Fruit fly (Drosophila melanogaster) whole organism, embryonic: Measurements from ENCODE around the gene NaPi-III.
A peak's percentile ranks its signal among the peaks of the same experiment; 100 is the strongest.

ENCODE experiments used
- Adf1 ChIP-seq: fragments of 200-800 bp; sonication (Bioruptor generic); IDR thresholded peaks from 2 replicates; pipeline ENCODE4 v1.3.6; 2022; ENCODE audit warnings: missing biosample characterization, missing genetic modification characterization
- Atf3 ChIP-seq: fragments of 200-800 bp; sonication (Bioruptor generic); optimal IDR thresholded peaks from 3 replicates; lab custom pipeline; 2016; ENCODE audit warnings: missing biosample characterization, missing genetic modification characterization
- Atf6 ChIP-seq: fragments of 200-800 bp; sonication (Bioruptor generic); IDR thresholded peaks from 2 replicates; pipeline ENCODE4 v1.3.6; 2022; ENCODE audit warnings: missing biosample characterization, missing genetic modification characterization
- Awh ChIP-seq: fragments of 200-800 bp; sonication (Bioruptor generic); IDR thresholded peaks from 2 replicates; pipeline ENCODE4, ENCODE4 v1.3.6; 2022; ENCODE audit warnings: missing biosample characterization, missing genetic modification characterization
- BEAF-32 ChIP-seq: fragments of 200-800 bp; sonication (Bioruptor generic); optimal IDR thresholded peaks from 3 replicates; lab custom pipeline; 2017; ENCODE audit warnings: missing biosample characterization, missing genetic modification characterization, mild to moderate bottlenecking, moderate library complexity, missing genetic modification reagents
- CG11093 ChIP-seq: fragments of 200-800 bp; sonication (Bioruptor generic); IDR thresholded peaks from 3 replicates; pipeline ENCODE4 v1.3.6; 2022; ENCODE audit warnings: missing biosample characterization, missing genetic modification characterization
- CG11696 ChIP-seq: fragments of 200-800 bp; sonication (Bioruptor generic); IDR thresholded peaks from 2 replicates; pipeline ENCODE4 v1.3.6; 2022; ENCODE audit warnings: missing biosample characterization, missing genetic modification characterization
- CG1602 ChIP-seq: fragments of 200-800 bp; sonication (Bioruptor generic); optimal IDR thresholded peaks from 3 replicates; lab custom pipeline; 2016; ENCODE audit warnings: missing biosample characterization, missing genetic modification characterization
- CG17186 ChIP-seq: fragments of 200-800 bp; sonication (Bioruptor generic); optimal IDR thresholded peaks from 3 replicates; lab custom pipeline; 2017; ENCODE audit warnings: missing biosample characterization, missing genetic modification reagents, missing genetic modification characterization
- CG17359 ChIP-seq: fragments of 200-800 bp; sonication (Bioruptor generic); optimal IDR thresholded peaks from 3 replicates; lab custom pipeline; 2018; ENCODE audit warnings: missing biosample characterization, mild to moderate bottlenecking, missing genetic modification characterization, moderate library complexity
- CG17829 ChIP-seq: fragments of 200-800 bp; optimal IDR thresholded peaks from 2 replicates; lab custom pipeline; 2019; ENCODE audit warnings: missing biosample characterization, mild to moderate bottlenecking, missing genetic modification characterization, moderate library complexity
- CG1832 ChIP-seq: fragments of 200-800 bp; sonication (Bioruptor generic); optimal IDR thresholded peaks from 2 replicates; lab custom pipeline; 2017; ENCODE audit warnings: missing biosample characterization, mild to moderate bottlenecking, missing genetic modification characterization, inconsistent platforms
- CG18599 ChIP-seq: fragments of 200-800 bp; sonication (Bioruptor generic); optimal IDR thresholded peaks from 3 replicates; lab custom pipeline; 2017; ENCODE audit warnings: missing biosample characterization, missing genetic modification characterization, mild to moderate bottlenecking, moderate library complexity, missing genetic modification reagents
- CG2120 ChIP-seq: fragments of 200-800 bp; sonication (Bioruptor generic); optimal IDR thresholded peaks from 3 replicates; lab custom pipeline; 2016; ENCODE audit warnings: missing biosample characterization, missing genetic modification characterization
- CG6683 ChIP-seq: fragments of 200-800 bp; sonication (Bioruptor generic); optimal IDR thresholded peaks from 2 replicates; lab custom pipeline; 2017; ENCODE audit warnings: missing biosample characterization, mild to moderate bottlenecking, missing genetic modification characterization, missing genetic modification reagents
- Camta ChIP-seq: fragments of 200-800 bp; sonication (Bioruptor generic); optimal IDR thresholded peaks from 2 replicates; lab custom pipeline; 2016; ENCODE audit warnings: missing biosample characterization, missing genetic modification characterization
- Dip2 ChIP-seq: fragments of 200-800 bp; sonication (Bioruptor generic); IDR thresholded peaks from 2 replicates; pipeline ENCODE4 v1.3.6; 2022; ENCODE audit warnings: missing biosample characterization, missing genetic modification characterization
- Drgx ChIP-seq: fragments of 200-800 bp; sonication (Bioruptor generic); IDR thresholded peaks from 2 replicates; pipeline ENCODE4 v1.3.6; 2022; ENCODE audit warnings: missing biosample characterization, missing genetic modification characterization
- E2f1 ChIP-seq: fragments of 200-800 bp; sonication (Bioruptor generic); IDR thresholded peaks from 2 replicates; pipeline ENCODE4 v1.3.6; 2022; ENCODE audit warnings: missing biosample characterization, missing genetic modification characterization
- E2f2 ChIP-seq: fragments of 200-800 bp; sonication (Bioruptor generic); IDR thresholded peaks from 2 replicates; pipeline ENCODE4 v1.3.6; 2022; ENCODE audit warnings: missing biosample characterization, missing genetic modification characterization
- ERR ChIP-seq: fragments of 200-800 bp; sonication (Bioruptor generic); optimal IDR thresholded peaks from 2 replicates; lab custom pipeline; 2016; ENCODE audit warnings: missing biosample characterization, missing genetic modification characterization
- Ets65A ChIP-seq: fragments of 200-800 bp; sonication (Bioruptor generic); peaks from one replicate; lab custom pipeline; 2016; ENCODE audit warnings: missing biosample characterization, missing genetic modification characterization
- Hr51 ChIP-seq, 2 experiments: fragments of 200-800 bp; sonication (Bioruptor generic); optimal IDR thresholded peaks; 2 replicates in 1 of 2; 3 replicates in 1 of 2; lab custom pipeline; 2016 to 2018; ENCODE audit warnings: missing biosample characterization in 2 of 2, missing genetic modification characterization in 2 of 2, mild to moderate bottlenecking in 1 of 2, moderate library complexity in 1 of 2
- Lhr ChIP-seq: fragments of 200-800 bp; sonication (Bioruptor generic); optimal IDR thresholded peaks from 3 replicates; lab custom pipeline; 2017; ENCODE audit warnings: mild to moderate bottlenecking, missing biosample characterization, missing genetic modification reagents, missing genetic modification characterization
- NFAT ChIP-seq: fragments of 200-800 bp; sonication (Bioruptor generic); IDR thresholded peaks from 2 replicates; pipeline ENCODE4 v1.3.6; 2022; ENCODE audit warnings: missing biosample characterization, missing genetic modification characterization
- Opbp ChIP-seq: fragments of 200-800 bp; sonication (Bioruptor generic); IDR thresholded peaks from 3 replicates; pipeline ENCODE4 v1.3.6; 2022; ENCODE audit warnings: missing biosample characterization, missing genetic modification characterization; ENCODE audit not compliant: partially characterized antibody
- Scr ChIP-seq: fragments of 200-800 bp; sonication (Bioruptor generic); IDR thresholded peaks from 2 replicates; pipeline ENCODE4 v1.3.6; 2022; ENCODE audit warnings: missing biosample characterization, missing genetic modification characterization; ENCODE audit not compliant: partially characterized antibody
- Sin3A ChIP-seq: fragments of >200 bp; optimal IDR thresholded peaks from 2 replicates; lab custom pipeline; 2018
- Xbp1 ChIP-seq: fragments of 200-800 bp; sonication (Bioruptor generic); optimal IDR thresholded peaks from 3 replicates; lab custom pipeline; 2016; ENCODE audit warnings: missing biosample characterization, mild to moderate bottlenecking, missing genetic modification characterization
- Xrp1 ChIP-seq: fragments of 200-800 bp; sonication (Bioruptor generic); IDR thresholded peaks from 2 replicates; pipeline ENCODE4 v1.3.6; 2022; ENCODE audit warnings: missing biosample characterization, missing genetic modification characterization
- ci ChIP-seq: fragments of 200-800 bp; sonication (Bioruptor generic); IDR thresholded peaks from 3 replicates; pipeline ENCODE4 v1.3.6; 2022; ENCODE audit warnings: missing biosample characterization, missing genetic modification characterization
- da ChIP-seq: fragments of 200-800 bp; sonication (Bioruptor generic); optimal IDR thresholded peaks from 2 replicates; lab custom pipeline; 2016; ENCODE audit warnings: missing biosample characterization, missing genetic modification characterization
- dimm ChIP-seq: fragments of 200-800 bp; sonication (Bioruptor generic); IDR thresholded peaks from 2 replicates; pipeline ENCODE4 v1.3.6; 2022; ENCODE audit warnings: missing biosample characterization, missing genetic modification characterization
- ewg ChIP-seq: fragments of 200-800 bp; sonication (Bioruptor generic); optimal IDR thresholded peaks from 3 replicates; lab custom pipeline; 2017; ENCODE audit warnings: mild to moderate bottlenecking, missing biosample characterization, missing genetic modification reagents, missing genetic modification characterization
- fru ChIP-seq: fragments of >200 bp; optimal IDR thresholded peaks from 2 replicates; lab custom pipeline; 2017
- gsb ChIP-seq: fragments of 200-800 bp; sonication (Bioruptor generic); IDR thresholded peaks from 2 replicates; pipeline ENCODE4 v1.3.6; 2022; ENCODE audit warnings: missing biosample characterization, missing genetic modification characterization
- hbn ChIP-seq: fragments of 200-800 bp; sonication (Bioruptor generic); IDR thresholded peaks from 2 replicates; pipeline ENCODE4 v1.3.6; 2022; ENCODE audit warnings: missing biosample characterization, missing genetic modification characterization; ENCODE audit not compliant: partially characterized antibody
- hkb ChIP-seq, 2 experiments: fragments of 200-800 bp in 1 of 2; fragments of >200 bp in 1 of 2; sonication (Bioruptor generic) in 1 of 2; IDR thresholded peaks in 1 of 2; optimal IDR thresholded peaks in 1 of 2; 2 replicates each; pipeline versions ENCODE4 v1.3.6 to Lab custom; 2017 to 2022; ENCODE audit warnings: missing biosample characterization in 1 of 2, missing genetic modification characterization in 1 of 2
- jing ChIP-seq: fragments of 200-800 bp; sonication (Bioruptor generic); optimal IDR thresholded peaks from 2 replicates; lab custom pipeline; 2018; ENCODE audit warnings: missing biosample characterization, mild to moderate bottlenecking, missing genetic modification characterization
- maf-S ChIP-seq: fragments of 200-800 bp; sonication (Bioruptor generic); optimal IDR thresholded peaks from 2 replicates; lab custom pipeline; 2016; ENCODE audit warnings: missing biosample characterization, missing genetic modification characterization
- p53 ChIP-seq: fragments of 200-800 bp; sonication (Bioruptor generic); optimal IDR thresholded peaks from 2 replicates; lab custom pipeline; 2016; ENCODE audit warnings: missing biosample characterization, missing genetic modification characterization
- pb ChIP-seq: fragments of 200-800 bp; sonication (Bioruptor generic); optimal IDR thresholded peaks from 3 replicates; lab custom pipeline; 2016; ENCODE audit warnings: missing biosample characterization, missing genetic modification characterization
- row ChIP-seq: fragments of 200-800 bp; sonication (Bioruptor generic); IDR thresholded peaks from 3 replicates; pipeline ENCODE4 v1.3.6; 2022; ENCODE audit warnings: missing biosample characterization, missing genetic modification characterization
- sc ChIP-seq, 3 experiments: fragments of >200 bp in 2 of 3; fragments of 200-800 bp in 1 of 3; sonication (Bioruptor generic) in 1 of 3; optimal IDR thresholded peaks; 2 replicates in 2 of 3; 3 replicates in 1 of 3; lab custom pipeline; 2017; ENCODE audit warnings: mild to moderate bottlenecking in 1 of 3, missing biosample characterization in 1 of 3, missing genetic modification characterization in 1 of 3, missing genetic modification reagents in 1 of 3
- schlank ChIP-seq: fragments of 200-800 bp; sonication (Bioruptor generic); optimal IDR thresholded peaks from 2 replicates; lab custom pipeline; 2018; ENCODE audit warnings: missing biosample characterization, mild to moderate bottlenecking, missing genetic modification characterization
- sima ChIP-seq: fragments of 200-800 bp; sonication (Bioruptor generic); optimal IDR thresholded peaks from 2 replicates; lab custom pipeline; 2016; ENCODE audit warnings: missing biosample characterization, missing genetic modification characterization
- slbo ChIP-seq: fragments of 200-800 bp; sonication (Bioruptor generic); IDR thresholded peaks from 2 replicates; pipeline ENCODE4 v1.3.6; 2022; ENCODE audit warnings: missing biosample characterization, missing genetic modification characterization
- sob ChIP-seq: fragments of 200-800 bp; sonication (Bioruptor generic); IDR thresholded peaks from 2 replicates; pipeline ENCODE4 v1.3.6; 2022; ENCODE audit warnings: missing biosample characterization, missing genetic modification characterization
- trh ChIP-seq: fragments of 200-800 bp; sonication (Bioruptor generic); optimal IDR thresholded peaks from 2 replicates; lab custom pipeline; 2016; ENCODE audit warnings: missing biosample characterization, missing genetic modification characterization
- unc-4 ChIP-seq: fragments of 200-800 bp; sonication (Bioruptor generic); IDR thresholded peaks from 2 replicates; pipeline ENCODE4 v1.3.6; 2022; ENCODE audit warnings: missing biosample characterization, missing genetic modification characterization; ENCODE audit not compliant: partially characterized antibody
- wek ChIP-seq: fragments of 200-800 bp; sonication (Bioruptor generic); optimal IDR thresholded peaks from 3 replicates; lab custom pipeline; 2018; ENCODE audit warnings: missing biosample characterization, mild to moderate bottlenecking, missing genetic modification characterization, moderate library complexity

The NaPi-III gene

DNA sequence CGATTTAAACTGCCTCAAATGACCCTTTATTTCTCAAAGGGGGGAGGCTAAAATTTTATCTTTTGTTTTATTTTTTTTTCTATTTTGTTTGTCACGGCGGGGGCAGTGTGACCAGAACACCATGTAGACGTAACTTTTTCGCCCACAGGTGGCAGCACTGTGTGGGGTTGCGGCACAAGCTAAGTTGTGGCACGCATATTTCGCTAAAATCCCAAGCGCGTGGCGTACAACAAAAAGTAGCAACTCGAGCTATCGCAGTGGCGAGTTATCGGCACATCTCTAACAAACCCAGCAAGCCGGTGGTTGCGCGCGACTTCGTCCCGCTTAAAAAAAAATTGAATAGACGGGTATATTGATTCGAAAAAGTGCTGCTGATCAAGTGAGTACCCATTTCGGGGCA lies at the start of gene NaPi-III, which contains the start of gene Ufd1:
Gene NaPi-III, plus strand, starts transcription at position 261 of the 400 bp plus-strand sequence.
Gene Ufd1, minus strand, starts transcription at position 129 of the 400 bp plus-strand sequence.
- TF ChIP-seq Xbp1 (GFP tag; lab: Kevin White, UChicago) (peak; percentile 40), Lhr (peak; percentile 98), Dip2 (GFP tag; lab: Robert Waterston, UW) (peak; percentile 86), sc (optimal IDR thresholded peaks at IDR 0.05; lab: Kevin White, UChicago) (no peak), sc (GFP tag; optimal IDR thresholded peaks at IDR 0.05; lab: Kevin White, UChicago) (no peak), Xrp1 (no peak), pb (peak; percentile 10), row (peak; percentile 45; the same call in 2 of the 3 replicates), Adf1 (0 out of 2 replicates have a peak, but pooled peaks have one; percentile 11), E2f2 (GFP tag; lab: Robert Waterston, UW) (peak; percentile 91), Drgx (GFP tag; lab: Robert Waterston, UW) (peak; percentile 57), trh (no peak), Sin3A (lab: Kevin White, UChicago) (peak; percentile 79), Atf3 (GFP tag; lab: Kevin White, UChicago) (peak; percentile 5), CG6683 (GFP tag; lab: Kevin White, UChicago) (no peak), gsb (GFP tag; lab: Robert Waterston, UW) (no peak), Camta (no peak), CG17186 (GFP tag; lab: Kevin White, UChicago) (peak; percentile 92), jing (GFP tag; lab: Kevin White, UChicago) (no peak), CG18599 (no peak), E2f1 (GFP tag; lab: Robert Waterston, UW) (peak; percentile 51; the same call in 1 of the 2 replicates), CG1602 (no peak), CG2120 (GFP tag; lab: Kevin White, UChicago) (peak; percentile 41), CG11093 (no peak), maf-S (peak; percentile 35), Ets65A (GFP tag; lab: Kevin White, UChicago) (peak; percentile 88), wek (GFP tag; lab: Kevin White, UChicago) (no peak), unc-4 (peak; percentile 92), slbo (GFP tag; lab: Robert Waterston, UW) (peak; percentile 76), ci (peak; percentile 48; the same call in 1 of the 3 replicates), Hr51 (GFP tag; optimal IDR thresholded peaks at IDR 0.05; lab: Kevin White, UChicago) (peak in 1 of 2 experiments; percentile 12), CG11696 (no peak), hbn (GFP tag; lab: Robert Waterston, UW) (peak; percentile 84), Scr (GFP tag; lab: Robert Waterston, UW) (peak; percentile 81), CG1832 (GFP tag; lab: Kevin White, UChicago) (no peak), BEAF-32 (GFP tag; lab: Kevin White, UChicago) (peak; percentile 92), Opbp (GFP tag; lab: Robert Waterston, UW) (peak; percentile 93), fru (no peak), sob (GFP tag; lab: Robert Waterston, UW) (peak; percentile 68), schlank (tag; lab: Kevin White, UChicago) (no peak), sima (GFP tag; lab: Kevin White, UChicago) (no peak), ewg (peak; percentile 79), CG17829 (tag; lab: Kevin White, UChicago) (peak; percentile 71), NFAT (GFP tag; lab: Robert Waterston, UW) (peak; percentile 72), p53 (GFP tag; lab: Kevin White, UChicago) (peak; percentile 78), hkb (optimal IDR thresholded peaks at IDR 0.05; lab: Kevin White, UChicago) (peak; percentile 35), hkb (GFP tag; IDR thresholded peaks at IDR 0.05; lab: Robert Waterston, UW) (no peak), dimm (GFP tag; lab: Robert Waterston, UW) (no peak), Awh (GFP tag; lab: Robert Waterston, UW) (no peak), CG17359 (tag; lab: Kevin White, UChicago) (peak; percentile 57), Atf6 (GFP tag; lab: Robert Waterston, UW) (0 out of 2 replicates have a peak, but pooled peaks have one; percentile 16), ERR (GFP tag; lab: Kevin White, UChicago) (peak; percentile 51), da (GFP tag; lab: Kevin White, UChicago) (peak; percentile 39)
